Fruit fly (Drosophila melanogaster) whole organism, embryonic: ENCODE results near the gene CG7530.

Experiments used
- Ada2b ChIP-seq: fragments of 200-800 bp; sonication (Bioruptor generic); IDR thresholded peaks from 2 replicates; pipeline ENCODE4 v1.3.6; 2022; ENCODE audit warnings: missing biosample characterization, missing genetic modification characterization
- Adf1 ChIP-seq: fragments of 200-800 bp; sonication (Bioruptor generic); IDR thresholded peaks from 2 replicates; pipeline ENCODE4 v1.3.6; 2022; ENCODE audit warnings: missing biosample characterization, missing genetic modification characterization
- Bgb ChIP-seq: fragments of 200-800 bp; sonication (Bioruptor generic); IDR thresholded peaks from 2 replicates; pipeline ENCODE4 v1.3.6; 2022; ENCODE audit warnings: missing biosample characterization, missing genetic modification characterization; ENCODE audit not compliant: partially characterized antibody
- CG10543 ChIP-seq: fragments of 200-800 bp; sonication (Bioruptor generic); optimal IDR thresholded peaks from 3 replicates; lab custom pipeline; 2017; ENCODE audit warnings: missing biosample characterization, mild to moderate bottlenecking, missing genetic modification characterization, moderate library complexity
- CG12219 ChIP-seq: fragments of 200-800 bp; sonication (Bioruptor generic); optimal IDR thresholded peaks from 3 replicates; lab custom pipeline; 2018; ENCODE audit warnings: missing biosample characterization, mild to moderate bottlenecking, missing genetic modification characterization
- CG1233 ChIP-seq: fragments of 200-800 bp; sonication (Bioruptor generic); optimal IDR thresholded peaks from 4 replicates; lab custom pipeline; 2018; ENCODE audit warnings: missing biosample characterization, mild to moderate bottlenecking, missing genetic modification characterization
- CG12769 ChIP-seq: fragments of 200-800 bp; sonication (Bioruptor generic); optimal IDR thresholded peaks from 2 replicates; lab custom pipeline; 2019; ENCODE audit warnings: missing biosample characterization, mild to moderate bottlenecking, missing genetic modification characterization, moderate library complexity
- CG13296 ChIP-seq: fragments of 200-800 bp; sonication (Bioruptor generic); optimal IDR thresholded peaks from 3 replicates; lab custom pipeline; 2018; ENCODE audit warnings: missing biosample characterization, mild to moderate bottlenecking, missing genetic modification characterization
- CG14860 ChIP-seq: fragments of 200-800 bp; sonication (Bioruptor generic); IDR thresholded peaks from 3 replicates; pipeline ENCODE4 v1.3.6; 2022; ENCODE audit warnings: missing biosample characterization, missing genetic modification characterization; ENCODE audit not compliant: partially characterized antibody
- CG15479 ChIP-seq: fragments of 200-800 bp; sonication (Bioruptor generic); optimal IDR thresholded peaks from 3 replicates; lab custom pipeline; 2019; ENCODE audit warnings: missing biosample characterization, mild to moderate bottlenecking, missing genetic modification characterization, moderate library complexity
- CG17829 ChIP-seq: fragments of 200-800 bp; optimal IDR thresholded peaks from 2 replicates; lab custom pipeline; 2019; ENCODE audit warnings: missing biosample characterization, mild to moderate bottlenecking, missing genetic modification characterization, moderate library complexity
- CG17912 ChIP-seq: fragments of 200-800 bp; sonication (Bioruptor generic); optimal IDR thresholded peaks from 2 replicates; lab custom pipeline; 2018; ENCODE audit warnings: missing biosample characterization, mild to moderate bottlenecking, missing genetic modification characterization
- CG18599 ChIP-seq: fragments of 200-800 bp; sonication (Bioruptor generic); optimal IDR thresholded peaks from 3 replicates; lab custom pipeline; 2017; ENCODE audit warnings: missing biosample characterization, missing genetic modification characterization, mild to moderate bottlenecking, moderate library complexity, missing genetic modification reagents
- CG2712 ChIP-seq: fragments of 200-800 bp; optimal IDR thresholded peaks from 3 replicates; lab custom pipeline; 2019; ENCODE audit warnings: missing biosample characterization, mild to moderate bottlenecking, missing genetic modification characterization, moderate library complexity
- CG31224 ChIP-seq: fragments of 200-800 bp; sonication (Bioruptor generic); IDR thresholded peaks from 2 replicates; pipeline ENCODE4 v1.3.6; 2022; ENCODE audit warnings: missing biosample characterization, missing genetic modification characterization
- CG32767 ChIP-seq: fragments of 200-800 bp; sonication (Bioruptor generic); IDR thresholded peaks from 2 replicates; pipeline ENCODE4 v1.3.6; 2022; ENCODE audit warnings: missing biosample characterization, missing genetic modification characterization
- CG34422 ChIP-seq: fragments of 200-800 bp; sonication (Bioruptor generic); IDR thresholded peaks from 3 replicates; pipeline ENCODE4 v1.3.6; 2022; ENCODE audit warnings: missing biosample characterization, missing genetic modification characterization
- CG42726 ChIP-seq: fragments of 200-800 bp; sonication (Bioruptor generic); IDR thresholded peaks from 2 replicates; pipeline ENCODE4 v1.3.6; 2022; ENCODE audit warnings: missing biosample characterization, missing genetic modification characterization; ENCODE audit not compliant: partially characterized antibody
- CG5953 ChIP-seq: fragments of 200-800 bp; sonication (Bioruptor generic); IDR thresholded peaks from 2 replicates; pipeline ENCODE4 v1.3.6; 2022; ENCODE audit warnings: missing biosample characterization, missing genetic modification characterization
- CG6254 ChIP-seq: fragments of 200-800 bp; sonication (Bioruptor generic); optimal IDR thresholded peaks from 3 replicates; lab custom pipeline; 2017; ENCODE audit warnings: mild to moderate bottlenecking, missing biosample characterization, missing genetic modification reagents, missing genetic modification characterization
- CG7987 ChIP-seq: fragments of 200-800 bp; sonication (Bioruptor generic); optimal IDR thresholded peaks from 2 replicates; lab custom pipeline; 2018; ENCODE audit warnings: missing biosample characterization, mild to moderate bottlenecking, missing genetic modification characterization, moderate library complexity
- CG9932 ChIP-seq: fragments of 200-800 bp; sonication (Bioruptor generic); IDR thresholded peaks from 2 replicates; pipeline ENCODE4 v1.3.6; 2022; ENCODE audit warnings: missing biosample characterization, missing genetic modification characterization
- Deaf1 ChIP-seq: fragments of 200-800 bp; optimal IDR thresholded peaks from 3 replicates; lab custom pipeline; 2019; ENCODE audit warnings: missing biosample characterization, mild to moderate bottlenecking, missing genetic modification characterization, moderate library complexity
- HLHmδ ChIP-seq: fragments of 200-800 bp; sonication (Bioruptor generic); optimal IDR thresholded peaks from 2 replicates; lab custom pipeline; 2018; ENCODE audit warnings: missing biosample characterization, mild to moderate bottlenecking, missing genetic modification characterization, moderate library complexity
- Hmr ChIP-seq: fragments of 200-800 bp; sonication (Bioruptor generic); optimal IDR thresholded peaks from 3 replicates; lab custom pipeline; 2017; ENCODE audit warnings: mild to moderate bottlenecking, missing biosample characterization, missing genetic modification reagents, missing genetic modification characterization
- Hr3 ChIP-seq: fragments of 200-800 bp; sonication (Bioruptor generic); optimal IDR thresholded peaks from 3 replicates; lab custom pipeline; 2016; ENCODE audit warnings: missing biosample characterization, missing genetic modification characterization
- MBD-R2 ChIP-seq: fragments of 200-800 bp; sonication (Bioruptor generic); IDR thresholded peaks from 2 replicates; pipeline ENCODE4 v1.3.6; 2022; ENCODE audit warnings: missing biosample characterization, missing genetic modification characterization
- MTF-1 ChIP-seq: fragments of 200-800 bp; sonication (Bioruptor generic); optimal IDR thresholded peaks from 2 replicates; lab custom pipeline; 2018; ENCODE audit warnings: missing biosample characterization, mild to moderate bottlenecking, missing genetic modification characterization, borderline replicate concordance
- Mad ChIP-seq: fragments of 200-800 bp; sonication (Bioruptor generic); optimal IDR thresholded peaks from 2 replicates; lab custom pipeline; 2016; ENCODE audit warnings: missing biosample characterization, missing genetic modification characterization
- NFAT ChIP-seq: fragments of 200-800 bp; sonication (Bioruptor generic); IDR thresholded peaks from 2 replicates; pipeline ENCODE4 v1.3.6; 2022; ENCODE audit warnings: missing biosample characterization, missing genetic modification characterization
- Six4 ChIP-seq: fragments of 200-800 bp; sonication (Bioruptor generic); optimal IDR thresholded peaks from 2 replicates; lab custom pipeline; 2016; ENCODE audit warnings: missing biosample characterization, missing genetic modification characterization
- ash1 ChIP-seq: fragments of 200-800 bp; sonication (Bioruptor generic); optimal IDR thresholded peaks from 2 replicates; lab custom pipeline; 2018; ENCODE audit warnings: missing biosample characterization, mild to moderate bottlenecking, missing genetic modification characterization
- bbx ChIP-seq: fragments of 200-800 bp; sonication (Bioruptor generic); IDR thresholded peaks from 2 replicates; pipeline ENCODE4 v1.3.6; 2022; ENCODE audit warnings: missing biosample characterization, missing genetic modification characterization; ENCODE audit not compliant: partially characterized antibody
- cg ChIP-seq: fragments of 200-800 bp; sonication (Bioruptor generic); optimal IDR thresholded peaks from 3 replicates; lab custom pipeline; 2019; ENCODE audit warnings: missing biosample characterization, mild to moderate bottlenecking, missing genetic modification characterization, moderate library complexity
- chinmo ChIP-seq: fragments of 200-800 bp; sonication (Bioruptor generic); IDR thresholded peaks from 4 replicates; pipeline ENCODE4 v1.3.6; 2022; ENCODE audit warnings: missing biosample characterization, missing genetic modification characterization; ENCODE audit not compliant: partially characterized antibody
- crc ChIP-seq: fragments of 200-800 bp; sonication (Bioruptor generic); optimal IDR thresholded peaks from 2 replicates; lab custom pipeline; 2016; ENCODE audit warnings: missing biosample characterization, missing genetic modification characterization
- dmrt11E ChIP-seq: fragments of 200-800 bp; sonication (Bioruptor generic); optimal IDR thresholded peaks from 3 replicates; lab custom pipeline; 2018; ENCODE audit warnings: missing biosample characterization, mild to moderate bottlenecking, missing genetic modification characterization, moderate library complexity
- eyg ChIP-seq: fragments of 200-800 bp; sonication (Bioruptor generic); optimal IDR thresholded peaks from 3 replicates; lab custom pipeline; 2016; ENCODE audit warnings: missing biosample characterization, missing genetic modification characterization
- gro ChIP-seq: fragments of 200-800 bp; sonication (Bioruptor generic); optimal IDR thresholded peaks from 2 replicates; lab custom pipeline; 2016; ENCODE audit warnings: missing biosample characterization, missing genetic modification characterization
- hbn ChIP-seq: fragments of 200-800 bp; sonication (Bioruptor generic); IDR thresholded peaks from 2 replicates; pipeline ENCODE4 v1.3.6; 2022; ENCODE audit warnings: missing biosample characterization, missing genetic modification characterization; ENCODE audit not compliant: partially characterized antibody
- pfk ChIP-seq: fragments of 200-800 bp; sonication (Bioruptor generic); optimal IDR thresholded peaks from 2 replicates; lab custom pipeline; 2018; ENCODE audit warnings: missing biosample characterization, mild to moderate bottlenecking, missing genetic modification characterization, moderate library complexity
- pho ChIP-seq: fragments of 200-800 bp; sonication (Bioruptor generic); optimal IDR thresholded peaks from 2 replicates; lab custom pipeline; 2016; ENCODE audit warnings: missing biosample characterization, missing genetic modification characterization
- phol ChIP-seq: fragments of 200-800 bp; sonication (Bioruptor generic); optimal IDR thresholded peaks from 3 replicates; lab custom pipeline; 2018; ENCODE audit warnings: missing biosample characterization, mild to moderate bottlenecking, missing genetic modification characterization, moderate library complexity
- pzg ChIP-seq: fragments of 200-800 bp; sonication (Bioruptor generic); optimal IDR thresholded peaks from 3 replicates; lab custom pipeline; 2018; ENCODE audit warnings: missing biosample characterization, mild to moderate bottlenecking, missing genetic modification characterization, moderate library complexity
- rib ChIP-seq: fragments of 200-800 bp; sonication (Bioruptor generic); IDR thresholded peaks from 2 replicates; pipeline ENCODE4 v1.3.6; 2022; ENCODE audit warnings: missing biosample characterization, missing genetic modification characterization
- sisA ChIP-seq: fragments of 200-800 bp; sonication (Bioruptor generic); IDR thresholded peaks from 2 replicates; pipeline ENCODE4 v1.3.6; 2022; ENCODE audit warnings: missing biosample characterization, missing genetic modification characterization
- sr ChIP-seq: fragments of 200-800 bp; sonication (Bioruptor generic); IDR thresholded peaks from 3 replicates; pipeline ENCODE4 v1.3.6; 2022; ENCODE audit warnings: missing biosample characterization, missing genetic modification characterization
- sug ChIP-seq: fragments of 200-800 bp; optimal IDR thresholded peaks from 2 replicates; lab custom pipeline; 2019; ENCODE audit warnings: missing biosample characterization, mild to moderate bottlenecking, missing genetic modification characterization, moderate library complexity
- zfh2 ChIP-seq: fragments of 200-800 bp; sonication (Bioruptor generic); optimal IDR thresholded peaks from 2 replicates; lab custom pipeline; 2016; ENCODE audit warnings: missing biosample characterization, missing genetic modification characterization

CG7530 gene

DNA sequence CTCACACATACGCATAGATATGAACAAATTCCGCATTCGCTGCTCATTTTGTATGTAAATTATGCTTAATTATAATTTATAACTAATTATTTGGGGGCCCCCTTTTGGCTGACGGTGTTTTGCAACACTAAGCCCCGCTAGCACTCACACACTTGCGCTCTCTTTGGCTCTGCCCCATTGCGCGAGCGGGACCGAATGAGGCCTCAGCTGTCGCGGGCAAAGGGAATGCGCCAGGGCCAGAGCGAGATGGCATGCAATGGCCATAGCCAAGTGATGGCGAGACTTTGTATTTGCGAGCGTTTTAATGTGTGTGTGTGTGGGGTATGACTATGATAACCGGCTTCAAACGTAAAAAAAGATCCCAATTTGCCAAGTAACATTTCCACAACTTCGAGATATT lies 7.8 kb upstream of the CG7530 start (continued):
- TF ChIP-seq CG2712 (tag; lab: Kevin White, UChicago): peak; percentile 17
- peak; percentile 34 for TF ChIP-seq sisA
- peak; percentile 7; the same call in 1 of the 2 replicates for TF ChIP-seq CG42726 (GFP tag; lab: Robert Waterston, UW)
- TF ChIP-seq NFAT (GFP tag; lab: Robert Waterston, UW): peak; percentile 68
- no peak for TF ChIP-seq CG1233
- TF ChIP-seq CG9932 (GFP tag; lab: Robert Waterston, UW): peak; percentile 62
- TF ChIP-seq CG18599 (GFP tag; lab: Kevin White, UChicago): peak; percentile 64
- TF ChIP-seq CG17912 (GFP tag; lab: Kevin White, UChicago): peak; percentile 82
- TF ChIP-seq eyg (GFP tag; lab: Kevin White, UChicago): no peak
- no peak for TF ChIP-seq CG31224
- peak; percentile 92 for TF ChIP-seq chinmo (GFP tag; lab: Robert Waterston, UW)
- peak; percentile 53; the same call in 1 of the 2 replicates for TF ChIP-seq MBD-R2
- TF ChIP-seq crc (GFP tag; lab: Kevin White, UChicago): no peak
- TF ChIP-seq HLHmδ (GFP tag; lab: Kevin White, UChicago): peak; percentile 77
- TF ChIP-seq Bgb (GFP tag; lab: Robert Waterston, UW): peak; percentile 32; the same call in 1 of the 2 replicates
- TF ChIP-seq Mad (GFP tag; lab: Kevin White, UChicago): no peak
- peak; percentile 90 for TF ChIP-seq ash1
- TF ChIP-seq CG6254: no peak
- peak; percentile 83; the same call in 1 of the 2 replicates for TF ChIP-seq rib (GFP tag; lab: Robert Waterston, UW)
- peak; percentile 20; the same call in 1 of the 2 replicates for TF ChIP-seq hbn
- TF ChIP-seq CG17829 (tag; lab: Kevin White, UChicago): peak; percentile 1
- peak; percentile 59 for TF ChIP-seq pfk (GFP tag; lab: Kevin White, UChicago)
- peak; percentile 79 for TF ChIP-seq sug (tag; lab: Kevin White, UChicago)
- 0 out of 2 replicates have a peak, but pooled peaks have one; percentile 20 for TF ChIP-seq CG32767
- TF ChIP-seq Ada2b (GFP tag; lab: Robert Waterston, UW): 0 out of 2 replicates have a peak, but pooled peaks have one; percentile 37
- TF ChIP-seq pzg: peak; percentile 57
- TF ChIP-seq pho (GFP tag; lab: Kevin White, UChicago): peak; percentile 20
- peak; percentile 26 for TF ChIP-seq zfh2 (GFP tag; lab: Kevin White, UChicago)
- peak; percentile 96 for TF ChIP-seq cg (GFP tag; lab: Kevin White, UChicago)
- TF ChIP-seq CG15479 (GFP tag; lab: Kevin White, UChicago): peak; percentile 42
- TF ChIP-seq gro (GFP tag; lab: Kevin White, UChicago): peak; percentile 33
- TF ChIP-seq sr (GFP tag; lab: Robert Waterston, UW): no peak
- peak; percentile 96 for TF ChIP-seq CG10543 (GFP tag; lab: Kevin White, UChicago)
- TF ChIP-seq CG13296 (GFP tag; lab: Kevin White, UChicago): peak; percentile 24
- TF ChIP-seq CG7987 (GFP tag; lab: Kevin White, UChicago): peak; percentile 62
- TF ChIP-seq dmrt11E (tag; lab: Kevin White, UChicago): no peak
- TF ChIP-seq phol (tag; lab: Kevin White, UChicago): peak; percentile 27
- peak; percentile 57 for TF ChIP-seq CG12769 (tag; lab: Kevin White, UChicago)
- TF ChIP-seq Hr3: no peak
- no peak for TF ChIP-seq bbx (GFP tag; lab: Robert Waterston, UW)
- peak; percentile 74 for TF ChIP-seq Deaf1 (tag; lab: Kevin White, UChicago)
- TF ChIP-seq Adf1 (GFP tag; lab: Robert Waterston, UW): peak; percentile 94
- TF ChIP-seq CG14860 (GFP tag; lab: Robert Waterston, UW): no peak
- TF ChIP-seq CG5953 (GFP tag; lab: Robert Waterston, UW): 0 out of 2 replicates have a peak, but pooled peaks have one; percentile 25
- no peak for TF ChIP-seq CG12219 (GFP tag; lab: Kevin White, UChicago)
- TF ChIP-seq Six4 (GFP tag; lab: Kevin White, UChicago): no peak
- TF ChIP-seq CG34422 (GFP tag; lab: Robert Waterston, UW): peak; percentile 53; the same call in 1 of the 3 replicates
- peak; percentile 63 for TF ChIP-seq MTF-1
- peak; percentile 41 for TF ChIP-seq Hmr (GFP tag; lab: Kevin White, UChicago)
